Fruit fly (Drosophila melanogaster): Measurements from ENCODE around the gene CG32573.

dm6 chrX:16645472-16645871 lies 5.7 kb upstream of the CG32573 start:
- TF ChIP-seq dac (GFP tag; optimal IDR thresholded peaks at IDR 0.05) (no peak), Sox15 (GFP tag; optimal IDR thresholded peaks at IDR 0.05) (no peak), CG6808 (GFP tag; optimal IDR thresholded peaks at IDR 0.05) (no peak), CG11902 (GFP tag; optimal IDR thresholded peaks at IDR 0.05) (no peak), Hr4 (GFP tag; optimal IDR thresholded peaks at IDR 0.05) (no peak), Blimp-1 (GFP tag; optimal IDR thresholded peaks at IDR 0.05) (peak; percentile 66), CG6854 (GFP tag; optimal IDR thresholded peaks at IDR 0.05) (no peak), CG10669 (GFP tag; optimal IDR thresholded peaks at IDR 0.05) (no peak)

All from whole organism, prepupa.